Fruit fly (Drosophila melanogaster) whole organism, pupa: ENCODE data around the gene Nos.

Source experiments
- CG12605 ChIP-seq: fragments of 200-800 bp; sonication (Bioruptor generic); IDR thresholded peaks from 2 replicates; pipeline ENCODE4 v1.3.6; 2022; ENCODE audit warnings: missing biosample characterization, missing genetic modification characterization
- CG13204 ChIP-seq: fragments of 200-800 bp; sonication (Bioruptor generic); optimal IDR thresholded peaks from 2 replicates; lab custom pipeline; 2018; ENCODE audit warnings: missing biosample characterization, mild to moderate bottlenecking, missing genetic modification characterization, moderate library complexity
- CG15710 ChIP-seq: fragments of 200-800 bp; sonication (Bioruptor generic); optimal IDR thresholded peaks from 2 replicates; lab custom pipeline; 2018; ENCODE audit warnings: missing biosample characterization, mild to moderate bottlenecking, missing genetic modification characterization, moderate library complexity
- CG34367 ChIP-seq: fragments of 200-800 bp; sonication (Bioruptor generic); optimal IDR thresholded peaks from 2 replicates; lab custom pipeline; 2018; ENCODE audit warnings: missing biosample characterization, mild to moderate bottlenecking, missing genetic modification characterization
- D1 ChIP-seq: fragments of 200-800 bp; sonication (Bioruptor generic); optimal IDR thresholded peaks from 2 replicates; lab custom pipeline; 2018; ENCODE audit warnings: missing biosample characterization, mild to moderate bottlenecking, missing genetic modification characterization, moderate library complexity
- EcR ChIP-seq: fragments of 200-800 bp; sonication (Bioruptor generic); optimal IDR thresholded peaks from 3 replicates; lab custom pipeline; 2019; ENCODE audit warnings: missing biosample characterization, missing genetic modification characterization, mild to moderate bottlenecking, moderate library complexity, missing genetic modification reagents
- Pif1A ChIP-seq: fragments of 200-800 bp; sonication (Bioruptor generic); optimal IDR thresholded peaks from 3 replicates; lab custom pipeline; 2016; ENCODE audit warnings: missing biosample characterization, missing genetic modification characterization
- fd96Ca ChIP-seq: fragments of 200-800 bp; sonication (Bioruptor generic); IDR thresholded peaks from 3 replicates; pipeline ENCODE4 v1.3.6; 2022; ENCODE audit warnings: missing biosample characterization, missing genetic modification characterization
- rn ChIP-seq: fragments of 200-800 bp; sonication (Bioruptor generic); IDR thresholded peaks from 2 replicates; pipeline ENCODE4 v1.3.6; 2022; ENCODE audit warnings: missing biosample characterization, missing genetic modification characterization

DNA sequence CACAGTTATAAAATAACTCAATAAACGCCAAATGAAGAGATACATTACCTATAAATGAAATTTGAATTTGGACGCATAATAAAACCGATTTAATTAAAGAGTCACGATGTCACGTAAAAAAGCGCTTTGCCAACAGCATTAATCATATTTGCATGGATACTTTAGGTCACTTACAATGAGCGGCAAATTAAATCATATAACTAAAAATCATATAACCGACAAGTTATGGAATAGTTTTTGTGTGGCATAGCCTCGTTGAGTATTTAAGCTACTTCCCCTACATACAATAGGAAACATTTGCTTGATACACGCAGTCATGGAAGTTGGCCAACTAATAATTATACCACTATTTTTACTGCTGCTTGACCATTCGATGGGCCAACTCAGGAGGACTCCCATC is 18.5 kb downstream of the Nos start, which contains the start of gene CG6508:
- no peak for TF ChIP-seq CG12605 (GFP tag; lab: Robert Waterston, UW)
- TF ChIP-seq Pif1A (GFP tag; lab: Kevin White, UChicago) = no peak
- TF ChIP-seq CG13204 (GFP tag; lab: Kevin White, UChicago) = no peak
- no peak for TF ChIP-seq EcR (GFP tag; lab: Kevin White, UChicago)
- no peak for TF ChIP-seq rn (GFP tag; lab: Robert Waterston, UW)
- TF ChIP-seq CG34367 = no peak
- TF ChIP-seq CG15710 (tag; lab: Kevin White, UChicago) = no peak
- TF ChIP-seq D1 (tag; lab: Kevin White, UChicago) = no peak
- no peak for TF ChIP-seq fd96Ca (GFP tag; lab: Robert Waterston, UW)
